Fruit fly (Drosophila melanogaster) whole organism, embryonic: Measurements from ENCODE around the gene CG7182.
A peak's percentile ranks its signal among the peaks of the same experiment; 100 is the strongest.

Experiments used
- BEAF-32 ChIP-seq: fragments of 200-800 bp; sonication (Bioruptor generic); optimal IDR thresholded peaks from 3 replicates; lab custom pipeline; 2017; ENCODE audit warnings: missing biosample characterization, missing genetic modification characterization, mild to moderate bottlenecking, moderate library complexity, missing genetic modification reagents
- Bdp1 ChIP-seq: fragments of 200-800 bp; sonication (Bioruptor generic); optimal IDR thresholded peaks from 3 replicates; lab custom pipeline; 2016; ENCODE audit warnings: missing biosample characterization, missing genetic modification characterization
- CG10147 ChIP-seq: fragments of 200-800 bp; sonication (Bioruptor generic); optimal IDR thresholded peaks from 2 replicates; lab custom pipeline; 2019; ENCODE audit warnings: missing biosample characterization, mild to moderate bottlenecking, missing genetic modification characterization, moderate library complexity
- CG11504 ChIP-seq: fragments of 200-800 bp; sonication (Bioruptor generic); optimal IDR thresholded peaks from 3 replicates; lab custom pipeline; 2019; ENCODE audit warnings: missing biosample characterization, mild to moderate bottlenecking, missing genetic modification characterization, moderate library complexity
- CG12104 ChIP-seq: fragments of 200-800 bp; sonication (Bioruptor generic); optimal IDR thresholded peaks from 3 replicates; lab custom pipeline; 2016; ENCODE audit warnings: missing biosample characterization, missing genetic modification characterization
- CG12659 ChIP-seq: fragments of 200-800 bp; sonication (Bioruptor generic); optimal IDR thresholded peaks from 3 replicates; lab custom pipeline; 2017; ENCODE audit warnings: mild to moderate bottlenecking, missing biosample characterization, missing genetic modification reagents, missing genetic modification characterization
- CG1529 ChIP-seq: fragments of 200-800 bp; sonication (Bioruptor generic); optimal IDR thresholded peaks from 3 replicates; lab custom pipeline; 2018; ENCODE audit warnings: missing biosample characterization, missing genetic modification characterization
- CG17829 ChIP-seq: fragments of 200-800 bp; optimal IDR thresholded peaks from 2 replicates; lab custom pipeline; 2019; ENCODE audit warnings: missing biosample characterization, mild to moderate bottlenecking, missing genetic modification characterization, moderate library complexity
- CG2712 ChIP-seq: fragments of 200-800 bp; optimal IDR thresholded peaks from 3 replicates; lab custom pipeline; 2019; ENCODE audit warnings: missing biosample characterization, mild to moderate bottlenecking, missing genetic modification characterization, moderate library complexity
- CG33557 ChIP-seq: fragments of 200-800 bp; sonication (Bioruptor generic); optimal IDR thresholded peaks from 2 replicates; lab custom pipeline; 2019; ENCODE audit warnings: missing biosample characterization, mild to moderate bottlenecking, missing genetic modification characterization, moderate library complexity
- CG4424 ChIP-seq: fragments of 200-800 bp; sonication (Bioruptor generic); optimal IDR thresholded peaks from 3 replicates; lab custom pipeline; 2016; ENCODE audit warnings: missing biosample characterization, missing genetic modification characterization
- CG7271 ChIP-seq: fragments of 200-800 bp; sonication (Bioruptor generic); optimal IDR thresholded peaks from 2 replicates; lab custom pipeline; 2018; ENCODE audit warnings: missing biosample characterization, mild to moderate bottlenecking, missing genetic modification characterization, moderate library complexity
- CG7839 ChIP-seq: fragments of 200-800 bp; sonication (Bioruptor generic); optimal IDR thresholded peaks from 3 replicates; lab custom pipeline; 2018; ENCODE audit warnings: missing biosample characterization, mild to moderate bottlenecking, missing genetic modification characterization, moderate library complexity
- CG8478 ChIP-seq: fragments of >200 bp; optimal IDR thresholded peaks from 2 replicates; lab custom pipeline; 2018
- Dip2 ChIP-seq: fragments of 200-800 bp; sonication (Bioruptor generic); IDR thresholded peaks from 2 replicates; pipeline ENCODE4 v1.3.6; 2022; ENCODE audit warnings: missing biosample characterization, missing genetic modification characterization
- Dll ChIP-seq: fragments of 200-800 bp; sonication (Bioruptor generic); IDR thresholded peaks from 4 replicates; pipeline ENCODE4 v1.3.6; 2022; ENCODE audit warnings: missing biosample characterization, missing genetic modification characterization; ENCODE audit not compliant: partially characterized antibody
- Dref ChIP-seq: fragments of 200-800 bp; sonication (Bioruptor generic); IDR thresholded peaks from 2 replicates; pipeline ENCODE4 v1.3.6; 2022; ENCODE audit warnings: missing biosample characterization, missing genetic modification characterization
- Hr3 ChIP-seq: fragments of 200-800 bp; sonication (Bioruptor generic); optimal IDR thresholded peaks from 3 replicates; lab custom pipeline; 2016; ENCODE audit warnings: missing biosample characterization, missing genetic modification characterization
- Hr78 ChIP-seq, 2 experiments: fragments of 200-800 bp in 1 of 2; fragments of >200 bp in 1 of 2; sonication (Bioruptor generic) in 1 of 2; optimal IDR thresholded peaks; 2 replicates each; lab custom pipeline; 2017 to 2019; ENCODE audit warnings: missing biosample characterization in 2 of 2, missing genetic modification characterization in 2 of 2, mild to moderate bottlenecking in 1 of 2, moderate library complexity in 1 of 2
- Hsf ChIP-seq: fragments of 200-800 bp; sonication (Bioruptor generic); optimal IDR thresholded peaks from 3 replicates; lab custom pipeline; 2016; ENCODE audit warnings: missing biosample characterization, missing genetic modification characterization
- Mad ChIP-seq: fragments of 200-800 bp; sonication (Bioruptor generic); optimal IDR thresholded peaks from 2 replicates; lab custom pipeline; 2016; ENCODE audit warnings: missing biosample characterization, missing genetic modification characterization
- Meics ChIP-seq: fragments of 200-800 bp; sonication (Bioruptor generic); optimal IDR thresholded peaks from 2 replicates; lab custom pipeline; 2017; ENCODE audit warnings: missing biosample characterization, mild to moderate bottlenecking, missing genetic modification characterization
- Optix ChIP-seq: fragments of 200-800 bp; sonication (Bioruptor generic); IDR thresholded peaks from 3 replicates; pipeline ENCODE4 v1.3.6; 2022; ENCODE audit warnings: missing biosample characterization, missing genetic modification characterization
- Ptx1 ChIP-seq: fragments of 200-800 bp; sonication (Bioruptor generic); IDR thresholded peaks from 2 replicates; pipeline ENCODE4 v1.3.6; 2022; ENCODE audit warnings: missing biosample characterization, missing genetic modification characterization
- Usf ChIP-seq: fragments of 200-800 bp; sonication (Bioruptor generic); optimal IDR thresholded peaks from 2 replicates; lab custom pipeline; 2017; ENCODE audit warnings: missing genotype, missing biosample characterization, missing genetic modification characterization
- ab ChIP-seq: fragments of 200-800 bp; sonication (Bioruptor generic); optimal IDR thresholded peaks from 2 replicates; lab custom pipeline; 2016; ENCODE audit warnings: missing biosample characterization, missing genetic modification characterization
- amos ChIP-seq: fragments of 200-800 bp; sonication (Bioruptor generic); IDR thresholded peaks from 2 replicates; pipeline ENCODE4 v1.3.6; 2022; ENCODE audit warnings: missing biosample characterization, missing genetic modification characterization; ENCODE audit not compliant: partially characterized antibody
- ap ChIP-seq: fragments of 200-800 bp; sonication (Bioruptor generic); IDR thresholded peaks from 2 replicates; pipeline ENCODE4 v1.3.6; 2022; ENCODE audit warnings: missing biosample characterization, missing genetic modification characterization
- bbx ChIP-seq: fragments of 200-800 bp; sonication (Bioruptor generic); IDR thresholded peaks from 2 replicates; pipeline ENCODE4 v1.3.6; 2022; ENCODE audit warnings: missing biosample characterization, missing genetic modification characterization; ENCODE audit not compliant: partially characterized antibody
- cg ChIP-seq: fragments of 200-800 bp; sonication (Bioruptor generic); optimal IDR thresholded peaks from 3 replicates; lab custom pipeline; 2019; ENCODE audit warnings: missing biosample characterization, mild to moderate bottlenecking, missing genetic modification characterization, moderate library complexity
- crc ChIP-seq: fragments of 200-800 bp; sonication (Bioruptor generic); optimal IDR thresholded peaks from 2 replicates; lab custom pipeline; 2016; ENCODE audit warnings: missing biosample characterization, missing genetic modification characterization
- dmrt11E ChIP-seq: fragments of 200-800 bp; sonication (Bioruptor generic); optimal IDR thresholded peaks from 3 replicates; lab custom pipeline; 2018; ENCODE audit warnings: missing biosample characterization, mild to moderate bottlenecking, missing genetic modification characterization, moderate library complexity
- emc ChIP-seq: fragments of 200-800 bp; sonication (Bioruptor generic); optimal IDR thresholded peaks from 2 replicates; lab custom pipeline; 2016; ENCODE audit warnings: missing biosample characterization, missing genetic modification characterization
- fd64A ChIP-seq: fragments of 200-800 bp; sonication (Bioruptor generic); optimal IDR thresholded peaks from 3 replicates; lab custom pipeline; 2018; ENCODE audit warnings: missing biosample characterization, mild to moderate bottlenecking, missing genetic modification characterization
- grn ChIP-seq: fragments of 200-800 bp; sonication (Bioruptor generic); optimal IDR thresholded peaks from 3 replicates; lab custom pipeline; 2017; ENCODE audit warnings: missing biosample characterization, missing genetic modification characterization
- hkb ChIP-seq, 2 experiments: fragments of 200-800 bp in 1 of 2; fragments of >200 bp in 1 of 2; sonication (Bioruptor generic) in 1 of 2; IDR thresholded peaks in 1 of 2; optimal IDR thresholded peaks in 1 of 2; 2 replicates each; pipeline versions ENCODE4 v1.3.6 to Lab custom; 2017 to 2022; ENCODE audit warnings: missing biosample characterization in 1 of 2, missing genetic modification characterization in 1 of 2
- hth ChIP-seq: fragments of >200 bp; optimal IDR thresholded peaks from 2 replicates; lab custom pipeline; 2017; ENCODE audit warnings: inconsistent platforms
- lola ChIP-seq, 3 experiments: fragments of >200 bp in 2 of 3; fragments of 200-800 bp in 1 of 3; sonication (Bioruptor generic) in 1 of 3; optimal IDR thresholded peaks; 2 replicates each; lab custom pipeline; 2017 to 2019; ENCODE audit warnings: missing biosample characterization in 3 of 3, missing genetic modification characterization in 3 of 3, mild to moderate bottlenecking in 1 of 3, moderate library complexity in 1 of 3
- luna ChIP-seq: fragments of 200-800 bp; sonication (Bioruptor generic); optimal IDR thresholded peaks from 2 replicates; lab custom pipeline; 2016; ENCODE audit warnings: missing biosample characterization, missing genetic modification characterization
- pb ChIP-seq: fragments of 200-800 bp; sonication (Bioruptor generic); optimal IDR thresholded peaks from 3 replicates; lab custom pipeline; 2016; ENCODE audit warnings: missing biosample characterization, missing genetic modification characterization
- ro ChIP-seq: fragments of 200-800 bp; sonication (Bioruptor generic); IDR thresholded peaks from 2 replicates; pipeline ENCODE4 v1.3.6; 2022; ENCODE audit warnings: missing biosample characterization, missing genetic modification characterization
- scrt ChIP-seq: fragments of 200-800 bp; sonication (Bioruptor generic); optimal IDR thresholded peaks from 2 replicates; lab custom pipeline; 2018; ENCODE audit warnings: missing biosample characterization, mild to moderate bottlenecking, missing genetic modification characterization, moderate library complexity
- sd ChIP-seq: fragments of 200-800 bp; sonication (Bioruptor generic); optimal IDR thresholded peaks from 3 replicates; lab custom pipeline; 2018; ENCODE audit warnings: missing biosample characterization, mild to moderate bottlenecking, missing genetic modification characterization, moderate library complexity
- slou ChIP-seq: fragments of 200-800 bp; sonication (Bioruptor generic); optimal IDR thresholded peaks from 3 replicates; lab custom pipeline; 2016; ENCODE audit warnings: missing biosample characterization, missing genetic modification characterization
- sna ChIP-seq: fragments of 200-800 bp; sonication (Bioruptor generic); IDR thresholded peaks from 2 replicates; pipeline ENCODE4 v1.3.6; 2022; ENCODE audit warnings: missing biosample characterization, missing genetic modification characterization; ENCODE audit not compliant: partially characterized antibody
- tgo ChIP-seq: fragments of 200-800 bp; sonication (Bioruptor generic); IDR thresholded peaks from 3 replicates; pipeline ENCODE4 v1.3.6; 2022; ENCODE audit warnings: missing biosample characterization, missing genetic modification characterization
- tll ChIP-seq, 2 experiments: fragments of 200-800 bp in 1 of 2; fragments of >200 bp in 1 of 2; sonication (Bioruptor generic) in 1 of 2; optimal IDR thresholded peaks; 2 replicates each; lab custom pipeline; 2017 to 2019; ENCODE audit warnings: missing biosample characterization in 2 of 2, missing genetic modification characterization in 2 of 2, mild to moderate bottlenecking in 1 of 2, moderate library complexity in 1 of 2
- toy ChIP-seq: fragments of 200-800 bp; sonication (Bioruptor generic); IDR thresholded peaks from 2 replicates; pipeline ENCODE4 v1.3.6; 2022; ENCODE audit warnings: missing biosample characterization, missing genetic modification characterization
- usp ChIP-seq: fragments of >200 bp; optimal IDR thresholded peaks from 2 replicates; lab custom pipeline; 2017; ENCODE audit warnings: missing biosample characterization, missing genetic modification characterization
- wek ChIP-seq: fragments of 200-800 bp; sonication (Bioruptor generic); optimal IDR thresholded peaks from 3 replicates; lab custom pipeline; 2018; ENCODE audit warnings: missing biosample characterization, mild to moderate bottlenecking, missing genetic modification characterization, moderate library complexity

Gene CG7182

DNA sequence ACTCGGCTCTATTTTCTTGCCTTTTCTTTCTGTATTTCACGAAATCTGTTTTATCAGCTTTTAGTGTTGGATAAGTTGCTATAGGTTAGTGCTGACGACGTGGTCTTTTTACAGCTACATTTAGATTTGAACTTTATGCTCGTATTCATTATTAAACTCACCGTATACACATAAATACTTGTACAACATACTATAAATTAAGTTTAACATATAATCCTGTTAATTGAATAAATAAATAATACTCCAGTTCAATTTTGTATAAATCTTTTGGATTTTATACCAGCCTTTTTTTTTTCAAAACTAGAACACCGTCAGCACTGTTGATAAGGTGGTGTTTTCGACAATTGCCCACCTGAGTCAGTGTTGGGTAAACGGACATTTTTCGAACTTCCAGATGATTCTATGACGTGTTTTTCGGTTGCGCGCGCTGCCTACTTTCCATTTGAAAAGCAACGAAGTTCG, 37.3 kb downstream of the CG7182 start, which contains the start of gene BI-1 (continued):
- no peak for TF ChIP-seq fd64A (GFP tag; lab: Kevin White, UChicago)
- peak; percentile 67 for TF ChIP-seq CG2712 (tag; lab: Kevin White, UChicago)
- no peak for TF ChIP-seq cg (GFP tag; lab: Kevin White, UChicago)
- peak; percentile 73 for TF ChIP-seq CG4424
- TF ChIP-seq CG10147 (GFP tag; lab: Kevin White, UChicago) = peak; percentile 83
- TF ChIP-seq wek = no peak
- no peak for TF ChIP-seq emc (GFP tag; lab: Kevin White, UChicago)
- no peak for TF ChIP-seq Hr78 (GFP tag; optimal IDR thresholded peaks at IDR 0.05; lab: Kevin White, UChicago)
- TF ChIP-seq Meics (GFP tag; lab: Kevin White, UChicago) = peak; percentile 76
- TF ChIP-seq ro (GFP tag; lab: Robert Waterston, UW) = no peak
- TF ChIP-seq scrt (GFP tag; lab: Kevin White, UChicago) = peak; percentile 67
- peak; percentile 51 for TF ChIP-seq slou (GFP tag; lab: Kevin White, UChicago)
- no peak for TF ChIP-seq Dip2 (GFP tag; lab: Robert Waterston, UW)
- TF ChIP-seq dmrt11E (tag; lab: Kevin White, UChicago) = peak; percentile 60
- TF ChIP-seq usp = no peak
- no peak for TF ChIP-seq ab
- TF ChIP-seq bbx (GFP tag; lab: Robert Waterston, UW) = no peak
- no peak for TF ChIP-seq tll (GFP tag; optimal IDR thresholded peaks at IDR 0.05; lab: Kevin White, UChicago)
- TF ChIP-seq CG33557 = peak; percentile 58
- TF ChIP-seq CG17829 (tag; lab: Kevin White, UChicago) = peak; percentile 55
- peak in 1 of 3 experiments; percentile 50 for TF ChIP-seq lola (GFP tag; optimal IDR thresholded peaks at IDR 0.05; lab: Kevin White, UChicago)
- TF ChIP-seq CG8478 (lab: Kevin White, UChicago) = no peak
- no peak for TF ChIP-seq ap
- TF ChIP-seq Usf = no peak
- TF ChIP-seq Mad (GFP tag; lab: Kevin White, UChicago) = peak; percentile 27
- peak; percentile 52 for TF ChIP-seq Hsf
- TF ChIP-seq Dll (GFP tag; lab: Robert Waterston, UW) = no peak
- no peak for TF ChIP-seq toy (GFP tag; lab: Robert Waterston, UW)
- TF ChIP-seq pb (GFP tag; lab: Kevin White, UChicago) = no peak
- peak; percentile 80 for TF ChIP-seq CG12659
- TF ChIP-seq BEAF-32 (GFP tag; lab: Kevin White, UChicago) = peak; percentile 45
- TF ChIP-seq sna (GFP tag; lab: Robert Waterston, UW) = no peak
- no peak for TF ChIP-seq Dref
- no peak for TF ChIP-seq CG1529 (GFP tag; lab: Kevin White, UChicago)
- peak; percentile 33 for TF ChIP-seq Ptx1 (GFP tag; lab: Robert Waterston, UW)
- 0 out of 2 replicates have a peak, but pooled peaks have one; percentile 10 for TF ChIP-seq amos (GFP tag; lab: Robert Waterston, UW)
- TF ChIP-seq CG11504 (tag; lab: Kevin White, UChicago) = no peak
- no peak for TF ChIP-seq grn (GFP tag; lab: Kevin White, UChicago)
- TF ChIP-seq crc (GFP tag; lab: Kevin White, UChicago) = no peak
- no peak for TF ChIP-seq sd (tag; lab: Kevin White, UChicago)
- peak; percentile 82 for TF ChIP-seq hkb (optimal IDR thresholded peaks at IDR 0.05; lab: Kevin White, UChicago)
- TF ChIP-seq hkb (GFP tag; IDR thresholded peaks at IDR 0.05; lab: Robert Waterston, UW) = no peak
- peak; percentile 75 for TF ChIP-seq CG12104 (GFP tag; lab: Kevin White, UChicago)
- peak; percentile 74 for TF ChIP-seq CG7839 (tag; lab: Kevin White, UChicago)
- peak; percentile 57 for TF ChIP-seq Hr3
- no peak for TF ChIP-seq CG7271 (tag; lab: Kevin White, UChicago)
- no peak for TF ChIP-seq hth (lab: Kevin White, UChicago)
- TF ChIP-seq Optix (GFP tag; lab: Robert Waterston, UW) = no peak
- peak; percentile 32 for TF ChIP-seq Bdp1 (GFP tag; lab: Kevin White, UChicago)
- TF ChIP-seq tgo (GFP tag; lab: Robert Waterston, UW) = peak; percentile 45; the same call in 2 of the 3 replicates
- TF ChIP-seq luna (GFP tag; lab: Kevin White, UChicago) = no peak
